Fruit fly (Drosophila melanogaster) whole organism, embryonic: ENCODE results near the gene lectin-24A.

ENCODE experiments used
- Antp ChIP-seq: fragments of 200-800 bp; sonication (Bioruptor generic); optimal IDR thresholded peaks from 3 replicates; lab custom pipeline; 2016; ENCODE audit warnings: missing biosample characterization, missing genetic modification characterization
- Bgb ChIP-seq: fragments of 200-800 bp; sonication (Bioruptor generic); IDR thresholded peaks from 2 replicates; pipeline ENCODE4 v1.3.6; 2022; ENCODE audit warnings: missing biosample characterization, missing genetic modification characterization; ENCODE audit not compliant: partially characterized antibody
- CG10431 ChIP-seq: fragments of 200-800 bp; sonication (Bioruptor generic); optimal IDR thresholded peaks from 3 replicates; lab custom pipeline; 2018; ENCODE audit warnings: missing biosample characterization, mild to moderate bottlenecking, missing genetic modification characterization
- CG10462 ChIP-seq: fragments of 200-800 bp; sonication (Bioruptor generic); optimal IDR thresholded peaks from 2 replicates; lab custom pipeline; 2016; ENCODE audit warnings: missing biosample characterization, missing genetic modification characterization
- CG10543 ChIP-seq: fragments of 200-800 bp; sonication (Bioruptor generic); optimal IDR thresholded peaks from 3 replicates; lab custom pipeline; 2017; ENCODE audit warnings: missing biosample characterization, mild to moderate bottlenecking, missing genetic modification characterization, moderate library complexity
- CG12219 ChIP-seq: fragments of 200-800 bp; sonication (Bioruptor generic); optimal IDR thresholded peaks from 3 replicates; lab custom pipeline; 2018; ENCODE audit warnings: missing biosample characterization, mild to moderate bottlenecking, missing genetic modification characterization
- CG15601 ChIP-seq: fragments of 200-800 bp; sonication (Bioruptor generic); optimal IDR thresholded peaks from 3 replicates; lab custom pipeline; 2019; ENCODE audit warnings: missing biosample characterization, mild to moderate bottlenecking, missing genetic modification characterization, moderate library complexity
- CG16863 ChIP-seq: fragments of 200-800 bp; sonication (Bioruptor generic); optimal IDR thresholded peaks from 3 replicates; lab custom pipeline; 2016; ENCODE audit warnings: missing biosample characterization, missing genetic modification characterization
- CG17802 ChIP-seq: fragments of 200-800 bp; sonication (Bioruptor generic); optimal IDR thresholded peaks from 2 replicates; lab custom pipeline; 2018; ENCODE audit warnings: missing biosample characterization, mild to moderate bottlenecking, missing genetic modification characterization, moderate library complexity
- CG17829 ChIP-seq: fragments of 200-800 bp; optimal IDR thresholded peaks from 2 replicates; lab custom pipeline; 2019; ENCODE audit warnings: missing biosample characterization, mild to moderate bottlenecking, missing genetic modification characterization, moderate library complexity
- CG2116 ChIP-seq: fragments of 200-800 bp; sonication (Bioruptor generic); optimal IDR thresholded peaks from 3 replicates; lab custom pipeline; 2018; ENCODE audit warnings: missing biosample characterization, mild to moderate bottlenecking, missing genetic modification characterization
- CG2129 ChIP-seq: fragments of 200-800 bp; sonication (Bioruptor generic); IDR thresholded peaks from 2 replicates; pipeline ENCODE4 v1.3.6; 2022; ENCODE audit warnings: missing biosample characterization, missing genetic modification characterization; ENCODE audit not compliant: partially characterized antibody
- CG34422 ChIP-seq: fragments of 200-800 bp; sonication (Bioruptor generic); IDR thresholded peaks from 3 replicates; pipeline ENCODE4 v1.3.6; 2022; ENCODE audit warnings: missing biosample characterization, missing genetic modification characterization
- CG3726 ChIP-seq: fragments of 200-800 bp; sonication (Bioruptor generic); IDR thresholded peaks from 3 replicates; pipeline ENCODE4, ENCODE4 v1.3.6; 2022; ENCODE audit warnings: missing biosample characterization, missing genetic modification characterization
- CG6272 ChIP-seq: fragments of 200-800 bp; sonication (Bioruptor generic); IDR thresholded peaks from 2 replicates; pipeline ENCODE4 v1.3.6; 2022; ENCODE audit warnings: missing biosample characterization, missing genetic modification characterization
- CG6654 ChIP-seq: fragments of 200-800 bp; sonication (Bioruptor generic); optimal IDR thresholded peaks from 2 replicates; lab custom pipeline; 2017; ENCODE audit warnings: missing biosample characterization, mild to moderate bottlenecking, missing genetic modification characterization
- CG6689 ChIP-seq: fragments of 200-800 bp; sonication (Bioruptor generic); IDR thresholded peaks from 2 replicates; pipeline ENCODE4 v1.3.6; 2022; ENCODE audit warnings: missing biosample characterization, missing genetic modification characterization
- CG9727 ChIP-seq: fragments of 200-800 bp; sonication (Bioruptor generic); optimal IDR thresholded peaks from 3 replicates; lab custom pipeline; 2017; ENCODE audit warnings: missing biosample characterization, mild to moderate bottlenecking, missing genetic modification characterization
- CG9817 ChIP-seq: fragments of 200-800 bp; sonication (Bioruptor generic); optimal IDR thresholded peaks from 2 replicates; lab custom pipeline; 2018; ENCODE audit warnings: missing biosample characterization, mild to moderate bottlenecking, missing genetic modification characterization, moderate library complexity
- Chrac-16 ChIP-seq: fragments of 200-800 bp; sonication (Bioruptor generic); optimal IDR thresholded peaks from 3 replicates; lab custom pipeline; 2016; ENCODE audit warnings: missing biosample characterization, missing genetic modification characterization
- CoRest ChIP-seq: fragments of 200-800 bp; sonication (Bioruptor generic); optimal IDR thresholded peaks from 3 replicates; lab custom pipeline; 2018; ENCODE audit warnings: missing biosample characterization, mild to moderate bottlenecking, missing genetic modification characterization, moderate library complexity
- Dll ChIP-seq: fragments of 200-800 bp; sonication (Bioruptor generic); IDR thresholded peaks from 4 replicates; pipeline ENCODE4 v1.3.6; 2022; ENCODE audit warnings: missing biosample characterization, missing genetic modification characterization; ENCODE audit not compliant: partially characterized antibody
- HLH4C ChIP-seq: fragments of 200-800 bp; sonication (Bioruptor generic); IDR thresholded peaks from 3 replicates; pipeline ENCODE4 v1.3.6; 2022; ENCODE audit warnings: missing biosample characterization, missing genetic modification characterization; ENCODE audit not compliant: partially characterized antibody
- HLH54F ChIP-seq: fragments of 200-800 bp; sonication (Bioruptor generic); optimal IDR thresholded peaks from 3 replicates; lab custom pipeline; 2016; ENCODE audit warnings: missing biosample characterization, missing genetic modification characterization
- Lhr ChIP-seq: fragments of 200-800 bp; sonication (Bioruptor generic); optimal IDR thresholded peaks from 3 replicates; lab custom pipeline; 2017; ENCODE audit warnings: mild to moderate bottlenecking, missing biosample characterization, missing genetic modification reagents, missing genetic modification characterization
- PHDP ChIP-seq: fragments of 200-800 bp; sonication (Bioruptor generic); optimal IDR thresholded peaks from 3 replicates; lab custom pipeline; 2018; ENCODE audit warnings: missing biosample characterization, mild to moderate bottlenecking, missing genetic modification characterization, moderate library complexity
- abd-A ChIP-seq: fragments of 200-800 bp; sonication (Bioruptor generic); optimal IDR thresholded peaks from 3 replicates; lab custom pipeline; 2019; ENCODE audit warnings: missing biosample characterization, mild to moderate bottlenecking, missing genetic modification characterization, moderate library complexity
- amos ChIP-seq: fragments of 200-800 bp; sonication (Bioruptor generic); IDR thresholded peaks from 2 replicates; pipeline ENCODE4 v1.3.6; 2022; ENCODE audit warnings: missing biosample characterization, missing genetic modification characterization; ENCODE audit not compliant: partially characterized antibody
- bigmax ChIP-seq: fragments of 200-800 bp; sonication (Bioruptor generic); optimal IDR thresholded peaks from 2 replicates; lab custom pipeline; 2018; ENCODE audit warnings: missing biosample characterization, mild to moderate bottlenecking, missing genetic modification characterization
- bowl ChIP-seq: fragments of 200-800 bp; sonication (Bioruptor generic); IDR thresholded peaks from 2 replicates; pipeline ENCODE4 v1.3.6; 2022; ENCODE audit warnings: missing biosample characterization, missing genetic modification characterization
- cwo ChIP-seq: fragments of 200-800 bp; sonication (Bioruptor generic); optimal IDR thresholded peaks from 3 replicates; lab custom pipeline; 2017; ENCODE audit warnings: missing biosample characterization, missing genetic modification characterization, mild to moderate bottlenecking, moderate library complexity, missing genetic modification reagents
- dan ChIP-seq: fragments of 200-800 bp; sonication (Bioruptor generic); IDR thresholded peaks from 2 replicates; pipeline ENCODE4 v1.3.6; 2022; ENCODE audit warnings: missing biosample characterization, missing genetic modification characterization
- disco-r ChIP-seq: fragments of 200-800 bp; sonication (Bioruptor generic); optimal IDR thresholded peaks from 2 replicates; lab custom pipeline; 2016; ENCODE audit warnings: missing biosample characterization, missing genetic modification characterization
- dmrt11E ChIP-seq: fragments of 200-800 bp; sonication (Bioruptor generic); optimal IDR thresholded peaks from 3 replicates; lab custom pipeline; 2018; ENCODE audit warnings: missing biosample characterization, mild to moderate bottlenecking, missing genetic modification characterization, moderate library complexity
- dpn ChIP-seq, 2 experiments: fragments of 200-800 bp; sonication (Bioruptor generic); optimal IDR thresholded peaks; 3 replicates each; lab custom pipeline; 2016; ENCODE audit warnings: missing biosample characterization in 2 of 2, missing genetic modification characterization in 2 of 2
- ems ChIP-seq: fragments of 200-800 bp; sonication (Bioruptor generic); optimal IDR thresholded peaks from 3 replicates; lab custom pipeline; 2016; ENCODE audit warnings: missing biosample characterization, missing genetic modification characterization
- eve ChIP-seq, 2 experiments: fragments of >200 bp; optimal IDR thresholded peaks; 2 replicates each; lab custom pipeline; 2017; ENCODE audit warnings: missing biosample characterization in 2 of 2, missing genetic modification characterization in 2 of 2
- gce ChIP-seq: fragments of 200-800 bp; sonication (Bioruptor generic); IDR thresholded peaks from 3 replicates; pipeline ENCODE4 v1.3.6; 2022; ENCODE audit warnings: missing biosample characterization, missing genetic modification characterization
- gcm ChIP-seq: fragments of 200-800 bp; sonication (Bioruptor generic); optimal IDR thresholded peaks from 2 replicates; lab custom pipeline; 2019; ENCODE audit warnings: missing biosample characterization, mild to moderate bottlenecking, missing genetic modification characterization, moderate library complexity
- gem ChIP-seq: fragments of 200-800 bp; sonication (Bioruptor generic); optimal IDR thresholded peaks from 2 replicates; lab custom pipeline; 2019; ENCODE audit warnings: missing biosample characterization, mild to moderate bottlenecking, missing genetic modification characterization, moderate library complexity
- gfzf ChIP-seq: fragments of 200-800 bp; sonication (Bioruptor generic); optimal IDR thresholded peaks from 2 replicates; lab custom pipeline; 2016; ENCODE audit warnings: missing biosample characterization, mild to moderate bottlenecking, missing genetic modification characterization, moderate library complexity
- hth ChIP-seq: fragments of >200 bp; optimal IDR thresholded peaks from 2 replicates; lab custom pipeline; 2017; ENCODE audit warnings: inconsistent platforms
- jigr1 ChIP-seq: fragments of 200-800 bp; sonication (Bioruptor generic); IDR thresholded peaks from 3 replicates; pipeline ENCODE4 v1.3.6; 2022; ENCODE audit warnings: missing biosample characterization, missing genetic modification characterization
- nerfin-1 ChIP-seq: fragments of 200-800 bp; sonication (Bioruptor generic); optimal IDR thresholded peaks from 3 replicates; lab custom pipeline; 2019; ENCODE audit warnings: missing biosample characterization, mild to moderate bottlenecking, missing genetic modification characterization, moderate library complexity
- odd ChIP-seq: fragments of 200-800 bp; sonication (Bioruptor generic); optimal IDR thresholded peaks from 2 replicates; lab custom pipeline; 2017; ENCODE audit warnings: missing biosample characterization, mild to moderate bottlenecking, missing genetic modification characterization
- peb ChIP-seq: fragments of 200-800 bp; sonication (Bioruptor generic); IDR thresholded peaks from 2 replicates; pipeline ENCODE4 v1.3.6; 2022; ENCODE audit warnings: missing biosample characterization, missing genetic modification characterization
- sc ChIP-seq, 3 experiments: fragments of >200 bp in 2 of 3; fragments of 200-800 bp in 1 of 3; sonication (Bioruptor generic) in 1 of 3; optimal IDR thresholded peaks; 2 replicates in 2 of 3; 3 replicates in 1 of 3; lab custom pipeline; 2017; ENCODE audit warnings: mild to moderate bottlenecking in 1 of 3, missing biosample characterization in 1 of 3, missing genetic modification characterization in 1 of 3, missing genetic modification reagents in 1 of 3
- tap ChIP-seq: fragments of 200-800 bp; optimal IDR thresholded peaks from 3 replicates; lab custom pipeline; 2019; ENCODE audit warnings: missing biosample characterization, mild to moderate bottlenecking, missing genetic modification characterization, moderate library complexity
- wdn ChIP-seq: fragments of 200-800 bp; sonication (Bioruptor generic); IDR thresholded peaks from 2 replicates; pipeline ENCODE4 v1.3.6; 2022; ENCODE audit warnings: missing biosample characterization, missing genetic modification characterization
- wor ChIP-seq: fragments of 200-800 bp; sonication (Bioruptor generic); IDR thresholded peaks from 2 replicates; pipeline ENCODE4 v1.3.6; 2022; ENCODE audit warnings: missing biosample characterization, missing genetic modification characterization
- zfh1 ChIP-seq: fragments of 200-800 bp; sonication (Bioruptor generic); IDR thresholded peaks from 3 replicates; pipeline ENCODE4 v1.3.6; 2022; ENCODE audit warnings: missing biosample characterization, missing genetic modification characterization

Gene lectin-24A

DNA sequence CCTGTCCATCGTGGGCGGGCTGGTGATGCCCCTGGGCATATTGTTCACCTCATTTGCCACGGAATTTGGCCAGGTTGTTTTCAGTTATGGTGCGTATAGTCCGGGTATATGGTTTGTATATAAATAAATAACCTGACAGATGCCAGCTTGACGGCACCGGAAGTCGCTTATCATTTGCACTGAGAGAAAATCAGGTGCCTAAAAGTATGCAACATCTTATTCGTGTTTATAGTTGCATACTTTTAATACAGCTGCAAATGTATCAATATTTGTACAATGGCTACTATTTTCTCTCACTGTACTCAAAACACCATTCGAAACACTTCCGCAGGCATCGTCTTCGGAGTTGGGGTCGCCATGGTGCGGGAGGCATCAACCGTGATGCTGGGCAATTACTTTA is 31.1 kb upstream of the lectin-24A start (continued):
- TF ChIP-seq peb (GFP tag; lab: Robert Waterston, UW) = no peak
- TF ChIP-seq gce (GFP tag; lab: Robert Waterston, UW) = no peak
- no peak for TF ChIP-seq sc (optimal IDR thresholded peaks at IDR 0.05; lab: Kevin White, UChicago)
- no peak for TF ChIP-seq sc (GFP tag; optimal IDR thresholded peaks at IDR 0.05; lab: Kevin White, UChicago)
- no peak for TF ChIP-seq eve (GFP tag; optimal IDR thresholded peaks at IDR 0.05; lab: Kevin White, UChicago)
- TF ChIP-seq Dll (GFP tag; lab: Robert Waterston, UW) = no peak
- no peak for TF ChIP-seq CG16863 (GFP tag; lab: Kevin White, UChicago)
- TF ChIP-seq CG15601 (tag; lab: Kevin White, UChicago) = no peak
- TF ChIP-seq Bgb (GFP tag; lab: Robert Waterston, UW) = no peak
- TF ChIP-seq CG12219 (GFP tag; lab: Kevin White, UChicago) = peak; percentile 31
- no peak for TF ChIP-seq amos (GFP tag; lab: Robert Waterston, UW)
- TF ChIP-seq ems = no peak
- peak; percentile 40 for TF ChIP-seq PHDP
- TF ChIP-seq CG9817 (tag; lab: Kevin White, UChicago) = no peak
- no peak for TF ChIP-seq CG10462 (GFP tag; lab: Kevin White, UChicago)
- TF ChIP-seq CG10543 = no peak
- TF ChIP-seq dpn (GFP tag; optimal IDR thresholded peaks at IDR 0.05; lab: Kevin White, UChicago) = peak in 1 of 2 experiments; percentile 40
- no peak for TF ChIP-seq hth
- no peak for TF ChIP-seq jigr1 (GFP tag; lab: Robert Waterston, UW)
- TF ChIP-seq disco-r (GFP tag; lab: Kevin White, UChicago) = no peak
- no peak for TF ChIP-seq gcm (GFP tag; lab: Kevin White, UChicago)
- TF ChIP-seq wor (GFP tag; lab: Robert Waterston, UW) = no peak
- no peak for TF ChIP-seq gem (tag; lab: Kevin White, UChicago)
- TF ChIP-seq zfh1 (GFP tag; lab: Robert Waterston, UW) = 0 out of 3 replicates have a peak, but pooled peaks have one; percentile 41
- no peak for TF ChIP-seq bigmax (GFP tag; lab: Kevin White, UChicago)
- peak; percentile 7 for TF ChIP-seq odd
- no peak for TF ChIP-seq CG17802 (tag; lab: Kevin White, UChicago)
- no peak for TF ChIP-seq Chrac-16
- TF ChIP-seq CG10431 (GFP tag; lab: Kevin White, UChicago) = no peak
- TF ChIP-seq wdn (GFP tag; lab: Robert Waterston, UW) = no peak
- TF ChIP-seq Antp = no peak
- TF ChIP-seq CG6654 (GFP tag; lab: Kevin White, UChicago) = no peak
- no peak for TF ChIP-seq cwo (GFP tag; lab: Kevin White, UChicago)
- no peak for TF ChIP-seq abd-A (tag; lab: Kevin White, UChicago)
- no peak for TF ChIP-seq Lhr (GFP tag; lab: Kevin White, UChicago)
- TF ChIP-seq dmrt11E (tag; lab: Kevin White, UChicago) = no peak
- no peak for TF ChIP-seq CoRest
- 0 out of 3 replicates have a peak, but pooled peaks have one; percentile 45 for TF ChIP-seq CG34422 (GFP tag; lab: Robert Waterston, UW)
- TF ChIP-seq gfzf (GFP tag; lab: Kevin White, UChicago) = no peak
- TF ChIP-seq CG3726 (GFP tag; lab: Robert Waterston, UW) = no peak
- no peak for TF ChIP-seq HLH54F
- peak; percentile 29 for TF ChIP-seq CG9727
- no peak for TF ChIP-seq nerfin-1 (tag; lab: Kevin White, UChicago)
- no peak for TF ChIP-seq CG17829 (tag; lab: Kevin White, UChicago)
- no peak for TF ChIP-seq CG6689
- no peak for TF ChIP-seq bowl (GFP tag; lab: Robert Waterston, UW)
- TF ChIP-seq dan (GFP tag; lab: Robert Waterston, UW) = no peak
- no peak for TF ChIP-seq tap
- no peak for TF ChIP-seq CG6272 (GFP tag; lab: Robert Waterston, UW)
- no peak for TF ChIP-seq CG2129
- no peak for TF ChIP-seq CG2116 (GFP tag; lab: Kevin White, UChicago)
- no peak for TF ChIP-seq HLH4C
